Fruit fly (Drosophila melanogaster) ovary, adult (tissue): Measurements from ENCODE around the gene Lim1.

Source experiments
- CG17801 ChIP-seq: fragments of 200-800 bp; optimal IDR thresholded peaks from 2 replicates; lab custom pipeline; 2019; ENCODE audit warnings: missing biosample characterization, mild to moderate bottlenecking, missing genetic modification characterization, moderate library complexity; ENCODE audit not compliant: partially characterized antibody

The Lim1 gene

dm6 chrX:8800235-8800771 lies 5.3 kb downstream of the Lim1 start:
- no peak for TF ChIP-seq CG17801

DNA sequence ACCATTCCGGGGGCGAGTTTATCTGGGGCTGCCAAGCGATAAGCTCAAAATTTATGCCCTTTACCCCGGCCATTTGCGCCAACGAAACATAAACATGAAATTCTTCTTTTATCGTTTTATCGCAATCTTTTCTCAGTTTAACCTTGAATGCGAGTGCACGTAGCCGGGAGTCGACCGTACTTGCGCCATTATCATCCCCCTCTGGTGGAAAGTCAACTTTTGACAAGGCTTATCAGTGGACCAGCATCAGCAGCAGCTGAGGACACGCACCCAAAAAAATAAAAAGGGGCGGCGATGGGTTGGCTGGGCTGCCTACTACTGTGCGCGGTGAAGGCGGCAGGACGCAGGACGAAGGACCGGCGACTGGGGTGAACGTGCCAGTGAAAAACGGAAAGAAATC lies 7.3 kb downstream of the Lim1 start:
- TF ChIP-seq CG17801: no peak

DNA sequence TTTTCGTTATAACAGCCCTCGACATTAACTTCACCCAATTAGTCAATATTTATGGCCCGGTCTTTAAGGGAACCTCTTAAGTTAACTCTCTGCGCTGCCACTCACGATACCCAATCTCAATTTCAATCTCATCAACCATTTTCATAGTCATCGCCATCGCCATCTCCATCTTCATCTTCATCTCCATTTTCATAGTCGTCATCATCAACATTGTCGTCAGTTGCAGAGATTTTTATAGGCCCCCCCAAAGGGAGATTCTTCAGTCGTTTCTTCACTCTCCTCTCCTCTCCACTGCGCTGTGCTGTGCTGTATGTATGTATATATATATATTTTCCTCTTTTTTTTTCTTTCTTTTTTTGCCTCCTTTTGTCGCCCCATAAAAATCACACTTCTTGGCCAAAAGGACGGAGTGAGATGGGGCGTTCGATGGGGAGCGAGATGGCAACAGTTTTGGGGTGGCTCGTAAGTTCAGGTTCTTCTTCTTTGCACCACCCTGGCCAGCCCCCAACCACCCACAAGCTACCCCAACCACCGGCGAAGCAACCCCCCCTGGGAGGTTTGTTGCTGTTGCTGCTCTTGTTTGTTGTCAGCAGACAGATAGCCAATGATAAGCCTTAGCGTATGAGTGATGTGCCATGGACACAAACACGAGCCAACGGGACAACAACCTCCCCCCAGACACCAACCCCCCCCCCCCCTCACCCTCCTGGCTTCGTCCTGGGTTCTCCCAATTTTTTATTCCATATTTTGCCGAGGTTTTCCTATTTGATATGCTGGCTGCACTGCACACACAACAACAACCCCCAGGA lies 10.0 kb downstream of the Lim1 start:
- TF ChIP-seq CG17801: no peak

DNA sequence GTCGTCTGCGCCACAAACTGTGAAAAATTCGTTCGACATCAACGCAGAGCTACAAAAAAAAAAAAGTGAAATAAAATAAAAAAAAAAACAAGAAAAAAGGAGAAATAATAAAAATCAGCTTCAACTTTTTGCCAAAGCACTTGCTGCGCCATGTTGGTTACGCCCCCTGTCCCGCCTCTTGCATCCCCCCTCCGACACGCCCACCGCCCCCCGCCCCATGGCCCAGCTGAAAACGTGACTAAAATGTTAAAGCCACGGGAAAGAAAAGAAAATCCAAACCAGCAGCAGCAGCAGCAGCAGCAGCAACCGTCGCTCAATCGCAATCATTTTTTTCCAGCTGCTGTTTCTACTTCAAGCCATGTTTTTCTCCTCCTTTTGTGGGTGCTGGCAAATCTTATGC lies 12.7 kb downstream of the Lim1 start:
- TF ChIP-seq CG17801: no peak

dm6 chrX:8785710-8786109 lies 19.9 kb downstream of the Lim1 start:
- no peak for TF ChIP-seq CG17801

DNA sequence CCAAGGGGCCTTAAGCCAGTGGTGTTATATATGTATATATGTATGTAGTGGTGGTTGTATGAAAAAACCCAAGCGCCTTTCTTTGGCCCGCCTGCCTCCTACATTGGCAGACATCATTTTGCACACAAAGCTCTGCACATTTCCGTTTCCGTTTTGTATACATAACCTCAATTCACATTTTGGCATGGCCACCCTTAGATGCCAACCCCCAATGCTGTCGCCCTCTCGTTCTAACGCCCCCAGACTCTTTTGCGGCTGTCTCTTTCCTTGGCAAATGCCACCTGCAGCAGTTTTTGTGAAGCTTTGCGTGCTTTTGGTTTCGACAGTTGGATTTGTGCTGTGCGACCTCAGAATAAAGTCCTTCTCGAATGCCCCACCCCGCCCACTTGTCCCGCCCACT lies 24.9 kb downstream of the Lim1 start:
- TF ChIP-seq CG17801: no peak

DNA sequence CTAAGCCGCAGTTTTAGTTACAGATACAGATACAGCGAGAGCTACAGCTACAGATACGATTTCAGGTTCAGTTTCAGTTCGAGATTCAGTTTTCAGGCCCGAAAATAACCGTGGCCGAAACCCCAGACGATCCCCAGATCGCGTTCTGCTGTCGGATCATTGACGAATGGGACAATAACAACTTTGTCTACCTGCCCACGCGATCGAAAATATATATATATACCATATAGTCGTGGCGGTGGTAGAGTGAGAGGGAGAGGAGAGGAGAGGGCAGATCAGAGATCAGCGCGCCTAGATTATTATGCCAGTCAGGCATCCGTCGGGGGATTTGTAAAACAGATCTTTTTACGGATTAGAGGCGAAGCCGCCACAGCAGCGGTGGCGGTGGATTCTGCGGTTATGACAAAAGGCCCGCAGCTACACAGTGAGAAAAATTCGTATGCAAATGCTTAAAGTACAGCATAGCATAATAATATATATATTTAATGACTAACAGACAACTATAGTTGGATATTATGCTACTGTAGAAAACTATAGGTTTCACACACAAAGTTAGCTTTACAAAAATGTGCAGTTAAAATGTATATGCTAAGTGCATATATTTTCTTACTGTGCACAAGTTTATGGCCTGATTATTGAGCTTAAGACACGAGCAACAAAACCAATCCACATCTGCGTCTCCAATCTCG lies 28.7 kb downstream of the Lim1 start:
- TF ChIP-seq CG17801: no peak

DNA sequence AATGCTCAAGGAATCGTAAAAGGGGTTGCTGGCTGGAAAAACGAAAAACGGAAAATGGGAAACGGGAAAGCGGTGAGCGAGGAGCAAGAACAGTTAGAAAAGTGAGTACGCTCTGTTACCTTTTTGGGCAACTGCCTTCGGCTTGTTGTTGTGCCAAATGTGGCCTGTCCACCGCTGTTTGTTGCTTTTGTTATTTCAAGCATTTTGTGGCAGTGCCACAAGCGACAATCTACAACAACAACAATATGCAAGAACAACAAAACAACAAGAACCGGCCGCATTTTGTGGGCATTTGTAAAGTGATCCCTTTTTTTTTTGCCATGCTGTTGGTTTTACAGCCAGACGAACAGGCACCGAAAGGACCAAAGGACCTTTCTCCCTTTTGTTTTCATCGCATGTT lies 30.6 kb downstream of the Lim1 start:
- TF ChIP-seq CG17801: no peak

- TF ChIP-seq CG17801: no peak
These were observed 31.6 kb downstream of the Lim1 start for dm6 chrX:8774012-8774411.

- TF ChIP-seq CG17801: no peak
These were observed 34.8 kb downstream of the Lim1 start for dm6 chrX:8770768-8771167.

dm6 chrX:8769157-8769556 lies 36.4 kb downstream of the Lim1 start:
- TF ChIP-seq CG17801: no peak

DNA sequence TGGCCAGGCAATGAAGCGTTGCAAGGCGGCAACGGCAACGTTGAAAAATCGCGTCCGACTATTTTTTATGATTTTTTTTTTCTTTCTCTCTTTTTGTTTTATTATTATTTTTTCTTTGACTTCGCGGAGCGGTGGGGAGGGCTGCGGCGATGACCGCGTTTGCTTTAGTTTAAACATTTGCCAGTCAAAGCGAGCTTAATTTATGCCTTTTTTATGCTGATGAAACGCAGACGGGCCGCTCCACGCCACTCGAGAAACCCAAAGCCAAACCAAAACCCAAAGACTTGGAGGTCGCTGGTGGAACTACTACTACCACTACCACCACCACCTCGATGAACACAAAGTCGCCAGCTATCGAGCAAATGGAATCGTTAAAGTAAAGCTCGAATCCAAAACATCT lies 38.3 kb downstream of the Lim1 start:
- TF ChIP-seq CG17801: no peak

DNA sequence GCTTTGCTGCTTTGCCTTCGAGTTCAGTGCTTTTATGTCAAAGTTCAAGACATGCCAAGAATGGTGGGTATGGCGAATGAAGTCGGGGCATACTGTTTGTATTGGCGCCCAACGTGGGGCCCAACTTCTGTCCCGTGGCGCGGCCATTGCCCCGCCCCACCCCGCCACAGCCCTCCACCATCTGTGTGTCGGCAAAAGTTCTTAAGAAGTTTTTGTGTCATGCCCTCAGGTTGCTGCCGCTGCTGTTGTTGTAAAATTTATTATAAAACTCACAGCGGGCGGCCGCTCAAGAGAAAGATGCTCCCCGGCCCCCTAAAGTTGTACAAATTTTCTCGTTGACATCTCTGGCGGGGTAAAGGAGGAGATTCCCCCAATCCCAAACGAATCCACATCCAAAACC lies 40.3 kb downstream of the Lim1 start:
- no peak for TF ChIP-seq CG17801

dm6 chrX:8762260-8762659 lies 43.3 kb downstream of the Lim1 start:
- no peak for TF ChIP-seq CG17801

DNA sequence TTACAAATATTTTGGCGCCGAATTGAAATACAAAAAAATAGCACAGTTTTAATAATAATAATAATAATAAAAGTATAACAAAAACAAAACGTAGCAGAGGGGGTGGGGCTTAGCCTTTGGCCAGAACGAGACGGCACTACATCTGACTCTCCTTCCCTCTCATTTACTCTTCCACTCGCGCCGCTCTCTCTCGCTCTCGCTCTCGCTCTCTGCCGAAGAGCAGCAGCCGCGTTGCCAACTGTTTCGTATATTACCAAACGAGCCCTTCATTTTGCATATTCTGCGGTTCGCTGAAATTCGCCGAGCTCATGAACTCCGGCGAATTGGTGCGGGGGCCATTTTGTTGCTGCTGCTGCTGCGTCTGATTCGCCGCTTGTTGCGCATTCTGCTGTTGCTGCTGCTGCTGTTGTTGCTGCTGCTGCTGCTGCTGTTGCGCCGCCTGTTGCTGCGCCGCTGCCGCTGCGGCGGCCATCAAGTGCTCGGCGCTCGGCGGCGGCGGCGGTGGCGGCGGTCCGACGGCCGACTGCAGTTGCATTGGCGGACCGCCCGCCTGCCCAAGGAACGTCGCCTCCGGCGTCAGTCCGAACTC lies 47.7 kb downstream of the Lim1 start:
- TF ChIP-seq CG17801: no peak

DNA sequence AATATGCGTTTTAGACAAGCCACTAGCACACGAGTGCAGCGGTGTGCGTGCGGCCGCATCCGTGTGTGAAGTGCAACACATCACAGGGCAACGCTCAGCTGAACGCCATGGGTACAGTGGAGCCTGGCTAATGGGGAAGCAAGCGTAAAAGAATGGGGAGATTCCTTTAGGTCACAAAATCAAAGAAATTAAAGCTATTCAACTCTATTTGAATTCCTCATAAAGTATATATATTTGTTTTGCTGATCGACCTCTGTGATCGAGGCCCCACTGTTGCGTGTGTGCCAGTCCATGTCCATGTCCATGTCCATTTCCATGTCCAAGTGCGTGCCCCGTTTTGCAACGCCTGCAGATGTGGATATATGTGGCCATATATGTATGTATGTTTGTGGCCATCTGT lies 50.3 kb downstream of the Lim1 start:
- no peak for TF ChIP-seq CG17801

- TF ChIP-seq CG17801: no peak
These were observed 51.9 kb downstream of the Lim1 start for dm6 chrX:8753703-8754102.

dm6 chrX:8747627-8748026 lies 58.0 kb downstream of the Lim1 start:
- no peak for TF ChIP-seq CG17801
